Worm (Caenorhabditis elegans) whole organism, young adult: Measurements from ENCODE around the gene nuo-5.

ENCODE experiments used
- F23B12.7 ChIP-seq: sonication (generic microtip); optimal IDR thresholded peaks from 2 replicates; lab custom pipeline; 2017; ENCODE audit warnings: missing genetic modification characterization, mild to moderate bottlenecking, missing compliant biosample characterization, antibody characterized with exemption, moderate library complexity; ENCODE audit not compliant: insufficient read depth
- F49E8.2 ChIP-seq: sonication (generic microtip); optimal IDR thresholded peaks from 3 replicates; lab custom pipeline; 2017; ENCODE audit warnings: missing genetic modification characterization, mild to moderate bottlenecking, missing compliant biosample characterization, antibody characterized with exemption, moderate library complexity; ENCODE audit not compliant: insufficient read depth
- K11D2.4 ChIP-seq: fragments of 200-800 bp; sonication (Bioruptor generic); IDR thresholded peaks from 2 replicates; pipeline ENCODE4 v1.3.6; 2022; ENCODE audit warnings: missing genetic modification reagents, missing genetic modification characterization, missing compliant biosample characterization
- attf-5 ChIP-seq: fragments of 200-800 bp; sonication (Bioruptor generic); optimal IDR thresholded peaks from 2 replicates; lab custom pipeline; 2018; ENCODE audit warnings: mild to moderate bottlenecking, missing genetic modification characterization, missing compliant biosample characterization
- die-1 ChIP-seq: sonication (generic microtip); optimal IDR thresholded peaks from 2 replicates; lab custom pipeline; 2016; ENCODE audit warnings: missing genotype, mild to moderate bottlenecking, missing genetic modification characterization, missing compliant biosample characterization
- lir-1 ChIP-seq: fragments of 200-800 bp; sonication (Bioruptor generic); conservative IDR thresholded peaks from 2 replicates; pipeline ENCODE4 v1.3.6; 2022; ENCODE audit warnings: missing genetic modification reagents, missing genetic modification characterization, missing compliant biosample characterization
- madf-10 ChIP-seq: sonication (generic microtip); optimal IDR thresholded peaks from 2 replicates; lab custom pipeline; 2016; ENCODE audit warnings: mild to moderate bottlenecking, missing genetic modification characterization, missing compliant biosample characterization
- nhr-120 ChIP-seq: fragments of 200-800 bp; sonication (Bioruptor generic); IDR thresholded peaks from 2 replicates; pipeline ENCODE4 v1.3.6; 2022; ENCODE audit warnings: missing genetic modification characterization, missing compliant biosample characterization
- nhr-90 ChIP-seq: sonication (generic microtip); optimal IDR thresholded peaks from 2 replicates; lab custom pipeline; 2016; ENCODE audit warnings: missing genotype, mild to moderate bottlenecking, missing genetic modification characterization, missing compliant biosample characterization

DNA sequence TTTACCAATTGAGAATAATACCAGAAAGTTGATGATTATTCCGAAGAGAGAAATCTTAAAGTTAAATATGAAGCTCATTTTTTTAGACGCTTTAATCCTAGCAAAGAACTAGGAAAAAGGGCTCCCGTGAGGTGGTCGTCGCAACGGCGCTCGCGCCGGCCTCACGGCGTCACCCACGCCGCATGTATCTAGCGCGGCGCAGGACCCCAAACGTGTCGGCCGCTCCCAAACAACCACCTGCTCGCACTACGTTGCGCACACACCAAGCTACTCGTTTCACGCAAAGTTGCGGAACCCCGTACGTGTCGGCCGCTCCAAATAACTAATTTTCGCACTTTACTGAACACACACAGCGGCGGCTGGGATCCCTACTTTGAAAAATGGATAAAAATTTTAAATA is 47.6 kb downstream of the nuo-5 start:
- TF ChIP-seq lir-1 (GFP tag; lab: Robert Waterston, UW): no peak
- TF ChIP-seq F49E8.2: no peak
- TF ChIP-seq die-1 (tag; lab: Kevin White, UChicago): no peak
- no peak for TF ChIP-seq nhr-90 (tag; lab: Kevin White, UChicago)
- TF ChIP-seq nhr-120 (GFP tag; lab: Robert Waterston, UW): no peak
- TF ChIP-seq F23B12.7 (tag; lab: Kevin White, UChicago): no peak
- no peak for TF ChIP-seq K11D2.4 (GFP tag; lab: Robert Waterston, UW)
- no peak for TF ChIP-seq attf-5 (GFP tag; lab: Kevin White, UChicago)
- no peak for TF ChIP-seq madf-10 (tag; lab: Kevin White, UChicago)
